Fruit fly (Drosophila melanogaster): ENCODE results near the gene Sytbeta.

- TF ChIP-seq h (optimal IDR thresholded peaks at IDR 0.05) = no peak
- TF ChIP-seq psq (optimal IDR thresholded peaks at IDR 0.05) = no peak
- no peak for TF ChIP-seq Myc (optimal IDR thresholded peaks at IDR 0.05)
Observed at dm6 chr3L:15107776-15108379, 43.1 kb upstream of the Sytbeta start.

All from Kc167 (cell line).